Worm (Caenorhabditis elegans) whole organism, L1 larva: ENCODE results near the gene ZC317.2.

ENCODE experiments used
- ama-1 ChIP-seq: fragments of 150-350 bp; optimal IDR thresholded peaks from 2 replicates; lab custom pipeline; 2014
- ets-5 ChIP-seq: fragments of 200-800 bp; sonication (Bioruptor generic); IDR thresholded peaks from 2 replicates; pipeline ENCODE4 v1.3.6; 2022; ENCODE audit warnings: missing genetic modification characterization, missing compliant biosample characterization
- lin-13 ChIP-seq: fragments of 150-350 bp; optimal IDR thresholded peaks from 2 replicates; lab custom pipeline; 2014; ENCODE audit warnings: missing biosample characterization, missing genetic modification reagents, missing genetic modification characterization
- lin-35 ChIP-seq, 2 experiments: fragments of 150-350 bp; optimal IDR thresholded peaks; 2 replicates each; lab custom pipeline; 2014; ENCODE audit warnings: missing biosample characterization in 2 of 2, missing genetic modification characterization in 2 of 2, missing genetic modification reagents in 2 of 2
- nhr-11 ChIP-seq: fragments of 150-350 bp; optimal IDR thresholded peaks from 2 replicates; lab custom pipeline; 2014; ENCODE audit warnings: missing biosample characterization, missing genetic modification characterization
- nhr-237 ChIP-seq: fragments of 150-350 bp; optimal IDR thresholded peaks from 2 replicates; lab custom pipeline; 2014; ENCODE audit warnings: missing biosample characterization, missing genetic modification characterization
- skn-1 ChIP-seq: fragments of 150-350 bp; optimal IDR thresholded peaks from 2 replicates; lab custom pipeline; 2014; ENCODE audit warnings: missing biosample characterization, missing genetic modification characterization
- unc-98 ChIP-seq: fragments of 200-800 bp; sonication (Bioruptor generic); IDR thresholded peaks from 2 replicates; pipeline ENCODE4 v1.3.6; 2022; ENCODE audit warnings: missing genetic modification characterization, missing compliant biosample characterization

DNA sequence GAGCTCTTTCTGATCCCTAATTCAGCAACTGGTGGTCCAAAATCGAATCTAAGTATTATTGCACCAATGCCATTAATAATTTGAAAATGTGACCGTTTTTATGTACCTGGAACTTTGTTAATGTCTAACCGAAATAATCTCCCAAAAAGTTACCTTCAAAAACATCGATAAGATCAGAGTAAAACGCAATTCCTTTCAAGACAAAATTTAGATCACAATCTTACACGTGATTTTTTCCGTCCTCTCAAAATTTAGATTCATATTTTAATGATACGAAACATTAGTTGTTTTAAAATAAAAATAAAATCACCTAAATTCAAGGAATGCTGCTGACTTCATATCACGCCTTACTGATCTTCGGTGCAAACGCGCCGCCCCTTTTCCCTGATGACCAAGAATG, 33.6 kb upstream of the ZC317.2 start:
- TF ChIP-seq skn-1 (no peak), nhr-237 (tag; lab: Kevin White, UChicago) (no peak), nhr-11 (no peak), ets-5 (no peak), unc-98 (no peak), lin-35 (GFP tag; optimal IDR thresholded peaks at IDR 0.05; lab: Kevin White, UChicago) (no peak), lin-13 (GFP tag; lab: Kevin White, UChicago) (no peak), ama-1 (lab: Kevin White, UChicago) (no peak)
